Fruit fly (Drosophila melanogaster) whole organism, adult: ENCODE data around the gene CG4459.

Experiments used
- CG11617 ChIP-seq: fragments of 200-800 bp; sonication (Bioruptor generic); optimal IDR thresholded peaks from 2 replicates; lab custom pipeline; 2017; ENCODE audit warnings: mild to moderate bottlenecking, missing biosample characterization, missing genetic modification reagents, missing genetic modification characterization
- CG12768 ChIP-seq: fragments of 200-800 bp; sonication (Bioruptor generic); optimal IDR thresholded peaks from 2 replicates; lab custom pipeline; 2017; ENCODE audit warnings: missing biosample characterization, missing genetic modification characterization, mild to moderate bottlenecking, moderate library complexity, missing genetic modification reagents
- CG1620 ChIP-seq: fragments of 200-800 bp; sonication (Bioruptor generic); optimal IDR thresholded peaks from 2 replicates; lab custom pipeline; 2016; ENCODE audit warnings: missing biosample characterization, missing genetic modification characterization
- CG33017 ChIP-seq: fragments of 200-800 bp; sonication (Bioruptor generic); optimal IDR thresholded peaks from 2 replicates; lab custom pipeline; 2018; ENCODE audit warnings: missing biosample characterization, mild to moderate bottlenecking, missing genetic modification characterization, moderate library complexity
- Clk ChIP-seq: fragments of 200-800 bp; sonication (Bioruptor generic); optimal IDR thresholded peaks from 2 replicates; lab custom pipeline; 2017; ENCODE audit warnings: missing biosample characterization, missing genetic modification characterization
- bab1 ChIP-seq: fragments of 200-800 bp; sonication (Bioruptor generic); optimal IDR thresholded peaks from 3 replicates; lab custom pipeline; 2019; ENCODE audit warnings: missing biosample characterization, mild to moderate bottlenecking, missing genetic modification characterization, moderate library complexity
- cic ChIP-seq: fragments of 200-800 bp; sonication (Bioruptor generic); optimal IDR thresholded peaks from 2 replicates; lab custom pipeline; 2017; ENCODE audit warnings: missing biosample characterization, mild to moderate bottlenecking, missing genetic modification characterization, moderate library complexity
- cnc ChIP-seq, 2 experiments: fragments of >200 bp; optimal IDR thresholded peaks; 2 replicates each; lab custom pipeline; 2017
- kay ChIP-seq: fragments of 200-800 bp; sonication (Bioruptor generic); peaks from one replicate; lab custom pipeline; 2016; ENCODE audit warnings: missing biosample characterization, missing genetic modification characterization, borderline replicate concordance
- tj ChIP-seq: fragments of 200-800 bp; sonication (Bioruptor generic); optimal IDR thresholded peaks from 3 replicates; lab custom pipeline; 2017; ENCODE audit warnings: missing biosample characterization, mild to moderate bottlenecking, missing genetic modification characterization, moderate library complexity

- no peak for TF ChIP-seq CG1620 (GFP tag; lab: Kevin White, UChicago)
- no peak for TF ChIP-seq cic (GFP tag; lab: Kevin White, UChicago)
- TF ChIP-seq CG11617 (GFP tag; lab: Kevin White, UChicago) = no peak
- no peak for TF ChIP-seq kay (GFP tag; lab: Kevin White, UChicago)
- TF ChIP-seq CG33017 (tag; lab: Kevin White, UChicago) = no peak
- TF ChIP-seq bab1 (GFP tag; lab: Kevin White, UChicago) = no peak
- no peak for TF ChIP-seq cnc (optimal IDR thresholded peaks at IDR 0.05; lab: Kevin White, UChicago)
- no peak for TF ChIP-seq CG12768 (GFP tag; lab: Kevin White, UChicago)
- TF ChIP-seq Clk (GFP tag; lab: Kevin White, UChicago) = no peak
- no peak for TF ChIP-seq tj (GFP tag; lab: Kevin White, UChicago)
Measured at dm6 chr3R:19932169-19932568, 3.7 kb upstream of the CG4459 start.
